Fruit fly (Drosophila melanogaster) whole organism, wandering third instar larva: Measurements from ENCODE around the gene Scgbeta.

Source experiments
- CG9705 ChIP-seq: fragments of 200-800 bp; sonication (Bioruptor generic); optimal IDR thresholded peaks from 2 replicates; lab custom pipeline; 2018; ENCODE audit warnings: missing biosample characterization, mild to moderate bottlenecking, missing genetic modification characterization
- Hr78 ChIP-seq: fragments of >200 bp; optimal IDR thresholded peaks from 2 replicates; lab custom pipeline; 2017; ENCODE audit warnings: missing biosample characterization, missing genetic modification characterization
- Jra ChIP-seq: sonication (Bioruptor generic); optimal IDR thresholded peaks from 2 replicates; lab custom pipeline; 2016; ENCODE audit warnings: missing biosample characterization, missing genetic modification characterization
- br ChIP-seq: fragments of 200-800 bp; sonication (Bioruptor generic); optimal IDR thresholded peaks from 2 replicates; lab custom pipeline; 2016; ENCODE audit warnings: missing biosample characterization, missing genetic modification characterization
- fru ChIP-seq: fragments of 200-800 bp; sonication (Bioruptor generic); optimal IDR thresholded peaks from 3 replicates; lab custom pipeline; 2016; ENCODE audit warnings: missing biosample characterization, mild to moderate bottlenecking, missing genetic modification characterization
- h ChIP-seq: fragments of 200-800 bp; sonication (Bioruptor generic); optimal IDR thresholded peaks from 3 replicates; lab custom pipeline; 2016; ENCODE audit warnings: missing biosample characterization, mild to moderate bottlenecking, missing genetic modification characterization
- pan ChIP-seq: fragments of >200 bp; optimal IDR thresholded peaks from 2 replicates; lab custom pipeline; 2017
- usp ChIP-seq: fragments of >200 bp; optimal IDR thresholded peaks from 2 replicates; lab custom pipeline; 2017; ENCODE audit warnings: missing biosample characterization, missing genetic modification characterization

dm6 chr3R:12459879-12460522 lies 37.8 kb upstream of the Scgbeta start, which contains the start of the genes CG5961 and Polr3C:
- TF ChIP-seq pan, result no peak
- no peak for TF ChIP-seq CG9705 (GFP tag; lab: Kevin White, UChicago)
- no peak for TF ChIP-seq Hr78 (GFP tag; lab: Kevin White, UChicago)
- no peak for TF ChIP-seq h (GFP tag; lab: Kevin White, UChicago)
- TF ChIP-seq fru (GFP tag; lab: Kevin White, UChicago), result no peak
- no peak for TF ChIP-seq Jra (GFP tag; lab: Kevin White, UChicago)
- TF ChIP-seq usp, result no peak
- TF ChIP-seq br (GFP tag; lab: Kevin White, UChicago), result no peak
